Worm (Caenorhabditis elegans): ENCODE measurements around the gene ZK1127.12.

ce11 chrII:7070434-7070833 lies 18.6 kb downstream of the ZK1127.12 start:
- TF ChIP-seq F37D6.2 (tag; optimal IDR thresholded peaks at IDR 0.05) (no peak), Y48G9A.11 (GFP tag; IDR thresholded peaks at IDR 0.05) (no peak), daf-19 (GFP tag; conservative IDR thresholded peaks at IDR 0.05) (no peak), F10B5.3 (tag; optimal IDR thresholded peaks at IDR 0.05) (no peak), mes-2 (tag; optimal IDR thresholded peaks at IDR 0.05; ENCODE audit: poor library complexity, severe bottlenecking) (no peak), nhr-237 (tag; optimal IDR thresholded peaks at IDR 0.05) (no peak)

Measured in whole organism, L4 larva.